Worm (Caenorhabditis elegans) whole organism, L3 larva: Measurements from ENCODE around the gene txdc-9.

Experiments used
- R02D3.7 ChIP-seq: fragments of 150-350 bp; optimal IDR thresholded peaks from 2 replicates; lab custom pipeline; 2014; ENCODE audit warnings: missing biosample characterization, missing genetic modification characterization
- ztf-11 ChIP-seq: fragments of 150-350 bp; optimal IDR thresholded peaks from 2 replicates; lab custom pipeline; 2014; ENCODE audit warnings: missing biosample characterization, missing genetic modification characterization

- TF ChIP-seq ztf-11 (tag; lab: Kevin White, UChicago): no peak
- TF ChIP-seq R02D3.7 (tag; lab: Kevin White, UChicago): no peak
Observed at ce11 chrIII:6476380-6476779, 44.4 kb downstream of the txdc-9 start.
